Fruit fly (Drosophila melanogaster) whole organism, embryonic: Measurements from ENCODE around the gene Jhbp2.

ENCODE experiments used
- Ada2b ChIP-seq: fragments of 200-800 bp; sonication (Bioruptor generic); IDR thresholded peaks from 2 replicates; pipeline ENCODE4 v1.3.6; 2022; ENCODE audit warnings: missing biosample characterization, missing genetic modification characterization
- Atf6 ChIP-seq: fragments of 200-800 bp; sonication (Bioruptor generic); IDR thresholded peaks from 2 replicates; pipeline ENCODE4 v1.3.6; 2022; ENCODE audit warnings: missing biosample characterization, missing genetic modification characterization
- Awh ChIP-seq: fragments of 200-800 bp; sonication (Bioruptor generic); IDR thresholded peaks from 2 replicates; pipeline ENCODE4, ENCODE4 v1.3.6; 2022; ENCODE audit warnings: missing biosample characterization, missing genetic modification characterization
- CG10274 ChIP-seq: fragments of 200-800 bp; sonication (Bioruptor generic); optimal IDR thresholded peaks from 3 replicates; lab custom pipeline; 2017; ENCODE audit warnings: missing biosample characterization, mild to moderate bottlenecking, missing genetic modification characterization
- CG12769 ChIP-seq: fragments of 200-800 bp; sonication (Bioruptor generic); optimal IDR thresholded peaks from 2 replicates; lab custom pipeline; 2019; ENCODE audit warnings: missing biosample characterization, mild to moderate bottlenecking, missing genetic modification characterization, moderate library complexity
- CG14050 ChIP-seq: fragments of 200-800 bp; sonication (Bioruptor generic); IDR thresholded peaks from 3 replicates; pipeline ENCODE4 v1.3.6; 2022; ENCODE audit warnings: missing biosample characterization, missing genetic modification characterization
- CG15696 ChIP-seq: fragments of 200-800 bp; sonication (Bioruptor generic); optimal IDR thresholded peaks from 2 replicates; lab custom pipeline; 2019; ENCODE audit warnings: missing biosample characterization, mild to moderate bottlenecking, missing genetic modification characterization, moderate library complexity
- CG17359 ChIP-seq: fragments of 200-800 bp; sonication (Bioruptor generic); optimal IDR thresholded peaks from 3 replicates; lab custom pipeline; 2018; ENCODE audit warnings: missing biosample characterization, mild to moderate bottlenecking, missing genetic modification characterization, moderate library complexity
- CG18619 ChIP-seq: fragments of 200-800 bp; sonication (Bioruptor generic); optimal IDR thresholded peaks from 3 replicates; lab custom pipeline; 2017; ENCODE audit warnings: missing biosample characterization, mild to moderate bottlenecking, missing genetic modification characterization
- CG2199 ChIP-seq: fragments of 200-800 bp; sonication (Bioruptor generic); IDR thresholded peaks from 3 replicates; pipeline ENCODE4 v1.3.6; 2022; ENCODE audit warnings: missing biosample characterization, missing genetic modification characterization
- CG32767 ChIP-seq: fragments of 200-800 bp; sonication (Bioruptor generic); IDR thresholded peaks from 2 replicates; pipeline ENCODE4 v1.3.6; 2022; ENCODE audit warnings: missing biosample characterization, missing genetic modification characterization
- CG3407 ChIP-seq: fragments of 200-800 bp; sonication (Bioruptor generic); optimal IDR thresholded peaks from 2 replicates; lab custom pipeline; 2018; ENCODE audit warnings: missing biosample characterization, mild to moderate bottlenecking, missing genetic modification characterization
- CG4360 ChIP-seq: fragments of 200-800 bp; sonication (Bioruptor generic); IDR thresholded peaks from 2 replicates; pipeline ENCODE4 v1.3.6; 2022; ENCODE audit warnings: missing biosample characterization, missing genetic modification characterization
- CG5953 ChIP-seq: fragments of 200-800 bp; sonication (Bioruptor generic); IDR thresholded peaks from 2 replicates; pipeline ENCODE4 v1.3.6; 2022; ENCODE audit warnings: missing biosample characterization, missing genetic modification characterization
- CG7271 ChIP-seq: fragments of 200-800 bp; sonication (Bioruptor generic); optimal IDR thresholded peaks from 2 replicates; lab custom pipeline; 2018; ENCODE audit warnings: missing biosample characterization, mild to moderate bottlenecking, missing genetic modification characterization, moderate library complexity
- CG7786 ChIP-seq: fragments of 200-800 bp; sonication (Bioruptor generic); optimal IDR thresholded peaks from 2 replicates; lab custom pipeline; 2016; ENCODE audit warnings: missing biosample characterization, missing genetic modification characterization
- CG7928 ChIP-seq: fragments of 200-800 bp; sonication (Bioruptor generic); optimal IDR thresholded peaks from 2 replicates; lab custom pipeline; 2017; ENCODE audit warnings: missing biosample characterization, mild to moderate bottlenecking, missing genetic modification characterization
- CG9609 ChIP-seq: fragments of 200-800 bp; sonication (Bioruptor generic); optimal IDR thresholded peaks from 3 replicates; lab custom pipeline; 2016; ENCODE audit warnings: missing biosample characterization, missing genetic modification characterization
- Dbx ChIP-seq: fragments of 200-800 bp; sonication (Bioruptor generic); IDR thresholded peaks from 3 replicates; pipeline ENCODE4 v1.3.6; 2022; ENCODE audit warnings: missing biosample characterization, missing genetic modification characterization
- Dek ChIP-seq: fragments of 200-800 bp; sonication (Bioruptor generic); optimal IDR thresholded peaks from 3 replicates; lab custom pipeline; 2019; ENCODE audit warnings: missing biosample characterization, mild to moderate bottlenecking, missing genetic modification characterization, moderate library complexity
- Dll ChIP-seq: fragments of 200-800 bp; sonication (Bioruptor generic); IDR thresholded peaks from 4 replicates; pipeline ENCODE4 v1.3.6; 2022; ENCODE audit warnings: missing biosample characterization, missing genetic modification characterization; ENCODE audit not compliant: partially characterized antibody
- MESR4 ChIP-seq: fragments of 200-800 bp; sonication (Bioruptor generic); optimal IDR thresholded peaks from 2 replicates; lab custom pipeline; 2018; ENCODE audit warnings: missing biosample characterization, mild to moderate bottlenecking, missing genetic modification characterization, moderate library complexity
- Mad ChIP-seq: fragments of 200-800 bp; sonication (Bioruptor generic); optimal IDR thresholded peaks from 2 replicates; lab custom pipeline; 2016; ENCODE audit warnings: missing biosample characterization, missing genetic modification characterization
- Taf1 ChIP-seq: fragments of 200-800 bp; sonication (Bioruptor generic); IDR thresholded peaks from 2 replicates; pipeline ENCODE4 v1.3.6; 2022; ENCODE audit warnings: missing biosample characterization, missing genetic modification characterization
- abd-A ChIP-seq: fragments of 200-800 bp; sonication (Bioruptor generic); optimal IDR thresholded peaks from 3 replicates; lab custom pipeline; 2019; ENCODE audit warnings: missing biosample characterization, mild to moderate bottlenecking, missing genetic modification characterization, moderate library complexity
- amos ChIP-seq: fragments of 200-800 bp; sonication (Bioruptor generic); IDR thresholded peaks from 2 replicates; pipeline ENCODE4 v1.3.6; 2022; ENCODE audit warnings: missing biosample characterization, missing genetic modification characterization; ENCODE audit not compliant: partially characterized antibody
- chinmo ChIP-seq: fragments of 200-800 bp; sonication (Bioruptor generic); IDR thresholded peaks from 4 replicates; pipeline ENCODE4 v1.3.6; 2022; ENCODE audit warnings: missing biosample characterization, missing genetic modification characterization; ENCODE audit not compliant: partially characterized antibody
- chm ChIP-seq: fragments of 200-800 bp; sonication (Bioruptor generic); IDR thresholded peaks from 2 replicates; pipeline ENCODE4 v1.3.6; 2022; ENCODE audit warnings: missing biosample characterization, missing genetic modification characterization
- crp ChIP-seq, 2 experiments: fragments of 200-800 bp; sonication (Bioruptor generic); optimal IDR thresholded peaks; 2 replicates in 1 of 2; 3 replicates in 1 of 2; lab custom pipeline; 2017; ENCODE audit warnings: missing biosample characterization in 2 of 2, missing genetic modification characterization in 2 of 2, mild to moderate bottlenecking in 1 of 2, moderate library complexity in 1 of 2
- da ChIP-seq: fragments of 200-800 bp; sonication (Bioruptor generic); optimal IDR thresholded peaks from 2 replicates; lab custom pipeline; 2016; ENCODE audit warnings: missing biosample characterization, missing genetic modification characterization
- dati ChIP-seq: fragments of 200-800 bp; sonication (Bioruptor generic); IDR thresholded peaks from 2 replicates; pipeline ENCODE4 v1.3.6; 2022; ENCODE audit warnings: missing biosample characterization, missing genetic modification characterization
- emc ChIP-seq: fragments of 200-800 bp; sonication (Bioruptor generic); optimal IDR thresholded peaks from 2 replicates; lab custom pipeline; 2016; ENCODE audit warnings: missing biosample characterization, missing genetic modification characterization
- ewg ChIP-seq: fragments of 200-800 bp; sonication (Bioruptor generic); optimal IDR thresholded peaks from 3 replicates; lab custom pipeline; 2017; ENCODE audit warnings: mild to moderate bottlenecking, missing biosample characterization, missing genetic modification reagents, missing genetic modification characterization
- fd102C ChIP-seq: fragments of 200-800 bp; sonication (Bioruptor generic); optimal IDR thresholded peaks from 2 replicates; lab custom pipeline; 2018; ENCODE audit warnings: missing biosample characterization, mild to moderate bottlenecking, missing genetic modification characterization, moderate library complexity
- fd3F ChIP-seq: fragments of 200-800 bp; sonication (Bioruptor generic); optimal IDR thresholded peaks from 2 replicates; lab custom pipeline; 2018; ENCODE audit warnings: missing biosample characterization, mild to moderate bottlenecking, missing genetic modification characterization, moderate library complexity
- h ChIP-seq: fragments of >200 bp; optimal IDR thresholded peaks from 2 replicates; lab custom pipeline; 2017
- mirr ChIP-seq: fragments of 200-800 bp; sonication (Bioruptor generic); optimal IDR thresholded peaks from 3 replicates; lab custom pipeline; 2018; ENCODE audit warnings: missing biosample characterization, mild to moderate bottlenecking, missing genetic modification characterization
- nerfin-2 ChIP-seq: fragments of 200-800 bp; sonication (Bioruptor generic); IDR thresholded peaks from 2 replicates; pipeline ENCODE4 v1.3.6; 2022; ENCODE audit warnings: missing biosample characterization, missing genetic modification characterization; ENCODE audit not compliant: partially characterized antibody
- nmo ChIP-seq: fragments of 200-800 bp; sonication (Bioruptor generic); optimal IDR thresholded peaks from 2 replicates; lab custom pipeline; 2018; ENCODE audit warnings: missing biosample characterization, mild to moderate bottlenecking, missing genetic modification characterization, moderate library complexity
- pan ChIP-seq, 4 experiments: fragments of >200 bp in 3 of 4; fragments of 200-800 bp in 1 of 4; sonication (Bioruptor generic) in 1 of 4; optimal IDR thresholded peaks in 3 of 4; IDR thresholded peaks in 1 of 4; 2 replicates each; pipeline versions ENCODE4 v1.3.6 to Lab custom; 2017 to 2022; ENCODE audit warnings: missing biosample characterization in 2 of 4, missing genetic modification characterization in 2 of 4, mixed read lengths in 1 of 4
- psq ChIP-seq: fragments of 200-800 bp; sonication (Bioruptor generic); optimal IDR thresholded peaks from 2 replicates; lab custom pipeline; 2017; ENCODE audit warnings: missing biosample characterization, missing genetic modification characterization
- sd ChIP-seq: fragments of 200-800 bp; sonication (Bioruptor generic); optimal IDR thresholded peaks from 3 replicates; lab custom pipeline; 2018; ENCODE audit warnings: missing biosample characterization, mild to moderate bottlenecking, missing genetic modification characterization, moderate library complexity
- sisA ChIP-seq: fragments of 200-800 bp; sonication (Bioruptor generic); IDR thresholded peaks from 2 replicates; pipeline ENCODE4 v1.3.6; 2022; ENCODE audit warnings: missing biosample characterization, missing genetic modification characterization
- sqz ChIP-seq: fragments of 200-800 bp; sonication (Bioruptor generic); optimal IDR thresholded peaks from 3 replicates; lab custom pipeline; 2018; ENCODE audit warnings: missing biosample characterization, mild to moderate bottlenecking, missing genetic modification characterization
- trem ChIP-seq: fragments of 200-800 bp; optimal IDR thresholded peaks from 3 replicates; lab custom pipeline; 2019; ENCODE audit warnings: missing biosample characterization, mild to moderate bottlenecking, missing genetic modification characterization, moderate library complexity
- ttk ChIP-seq: fragments of 200-800 bp; sonication (Bioruptor generic); IDR thresholded peaks from 2 replicates; pipeline ENCODE4 v2.1.2; 2022; ENCODE audit warnings: missing biosample characterization, missing genetic modification characterization
- wdn ChIP-seq: fragments of 200-800 bp; sonication (Bioruptor generic); IDR thresholded peaks from 2 replicates; pipeline ENCODE4 v1.3.6; 2022; ENCODE audit warnings: missing biosample characterization, missing genetic modification characterization
- zen2 ChIP-seq: fragments of 200-800 bp; sonication (Bioruptor generic); IDR thresholded peaks from 3 replicates; pipeline ENCODE4 v1.3.6; 2022; ENCODE audit warnings: missing biosample characterization, missing genetic modification characterization; ENCODE audit not compliant: partially characterized antibody
- zfh1 ChIP-seq: fragments of 200-800 bp; sonication (Bioruptor generic); IDR thresholded peaks from 3 replicates; pipeline ENCODE4 v1.3.6; 2022; ENCODE audit warnings: missing biosample characterization, missing genetic modification characterization

Gene Jhbp2

DNA sequence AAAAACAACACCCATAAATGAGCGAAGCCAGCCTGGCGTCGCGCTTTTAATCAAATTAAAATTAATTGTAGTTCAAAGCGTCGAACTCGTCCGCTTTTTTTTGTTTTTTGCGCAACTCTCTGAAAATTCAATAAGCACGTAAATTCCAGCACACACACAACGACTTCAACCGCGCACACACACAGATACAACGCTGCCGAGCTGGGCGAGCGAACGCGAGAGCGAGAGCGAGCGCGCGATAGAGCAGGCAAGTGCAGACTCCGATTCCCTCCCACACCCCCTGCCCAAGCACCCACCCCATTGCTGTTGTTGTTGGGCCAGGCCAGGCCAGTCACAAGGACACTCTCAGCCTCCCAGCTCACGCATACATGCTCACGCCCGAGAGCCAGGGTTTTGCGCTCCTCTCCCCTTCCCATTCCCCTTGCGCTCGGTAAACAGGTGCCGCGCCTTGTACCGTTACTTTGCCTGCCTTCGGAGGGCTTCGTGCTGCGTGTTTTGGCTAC is 50.3 kb downstream of the Jhbp2 start (continued):
- peak; percentile 24 for TF ChIP-seq ewg
- peak; percentile 94 for TF ChIP-seq sd
- TF ChIP-seq Taf1, result no peak
- TF ChIP-seq MESR4, result no peak
- TF ChIP-seq abd-A (tag; lab: Kevin White, UChicago), result peak; percentile 17
- 0 out of 3 replicates have a peak, but pooled peaks have one; percentile 1 for TF ChIP-seq CG2199
- TF ChIP-seq zfh1 (GFP tag; lab: Robert Waterston, UW), result no peak
- no peak for TF ChIP-seq CG3407
- TF ChIP-seq mirr (GFP tag; lab: Kevin White, UChicago), result peak; percentile 52
- no peak for TF ChIP-seq CG14050 (GFP tag; lab: Robert Waterston, UW)
- no peak for TF ChIP-seq crp (GFP tag; optimal IDR thresholded peaks at IDR 0.05; lab: Kevin White, UChicago)
- TF ChIP-seq CG5953 (GFP tag; lab: Robert Waterston, UW), result 0 out of 2 replicates have a peak, but pooled peaks have one; percentile 17
- TF ChIP-seq Atf6 (GFP tag; lab: Robert Waterston, UW), result 0 out of 2 replicates have a peak, but pooled peaks have one; percentile 9
- no peak for TF ChIP-seq da (GFP tag; lab: Kevin White, UChicago)
- TF ChIP-seq CG12769 (tag; lab: Kevin White, UChicago), result peak; percentile 10
- no peak for TF ChIP-seq fd3F (GFP tag; lab: Kevin White, UChicago)
- TF ChIP-seq Dbx, result peak; percentile 39; the same call in 1 of the 3 replicates
- peak; percentile 24; the same call in 1 of the 2 replicates for TF ChIP-seq Awh
- peak; percentile 92 for TF ChIP-seq CG4360 (GFP tag; lab: Robert Waterston, UW)
- no peak for TF ChIP-seq Dek (tag; lab: Kevin White, UChicago)
- TF ChIP-seq CG17359 (tag; lab: Kevin White, UChicago), result no peak
- TF ChIP-seq zen2 (GFP tag; lab: Robert Waterston, UW), result no peak
- 0 out of 2 replicates have a peak, but pooled peaks have one; percentile 4 for TF ChIP-seq Ada2b (GFP tag; lab: Robert Waterston, UW)
- no peak for TF ChIP-seq chm (GFP tag; lab: Robert Waterston, UW)
- no peak for TF ChIP-seq CG18619 (GFP tag; lab: Kevin White, UChicago)
- no peak for TF ChIP-seq pan (optimal IDR thresholded peaks at IDR 0.05; lab: Kevin White, UChicago)
- TF ChIP-seq pan (GFP tag; optimal IDR thresholded peaks at IDR 0.05 in 1 of 2, IDR thresholded peaks at IDR 0.05 in 1 of 2), result no peak
- peak; percentile 39; the same call in 1 of the 2 replicates for TF ChIP-seq amos
- TF ChIP-seq CG32767 (GFP tag; lab: Robert Waterston, UW), result 0 out of 2 replicates have a peak, but pooled peaks have one; percentile 5
- no peak for TF ChIP-seq CG7928 (GFP tag; lab: Kevin White, UChicago)
- no peak for TF ChIP-seq fd102C (GFP tag; lab: Kevin White, UChicago)
- TF ChIP-seq CG15696 (tag; lab: Kevin White, UChicago), result no peak
- no peak for TF ChIP-seq Mad (GFP tag; lab: Kevin White, UChicago)
- TF ChIP-seq CG10274 (GFP tag; lab: Kevin White, UChicago), result no peak
- TF ChIP-seq sqz (GFP tag; lab: Kevin White, UChicago), result no peak
- TF ChIP-seq emc (GFP tag; lab: Kevin White, UChicago), result no peak
- TF ChIP-seq h, result no peak
- no peak for TF ChIP-seq Dll (GFP tag; lab: Robert Waterston, UW)
- TF ChIP-seq wdn (GFP tag; lab: Robert Waterston, UW), result no peak
- TF ChIP-seq nerfin-2 (GFP tag; lab: Robert Waterston, UW), result no peak
- peak; percentile 70; the same call in 1 of the 4 replicates for TF ChIP-seq chinmo (GFP tag; lab: Robert Waterston, UW)
- no peak for TF ChIP-seq psq (GFP tag; lab: Kevin White, UChicago)
- no peak for TF ChIP-seq CG7271
- no peak for TF ChIP-seq nmo (GFP tag; lab: Kevin White, UChicago)
- no peak for TF ChIP-seq dati (GFP tag; lab: Robert Waterston, UW)
- peak; percentile 12; the same call in 1 of the 2 replicates for TF ChIP-seq sisA (GFP tag; lab: Robert Waterston, UW)
- TF ChIP-seq trem (tag; lab: Kevin White, UChicago), result no peak
- no peak for TF ChIP-seq CG7786 (GFP tag; lab: Kevin White, UChicago)
- TF ChIP-seq ttk (GFP tag; lab: Robert Waterston, UW), result no peak
- no peak for TF ChIP-seq CG9609 (GFP tag; lab: Kevin White, UChicago)
